Worm (Caenorhabditis elegans) whole organism, L1 larva: ENCODE measurements around the gene pqn-29.

Source experiments
- aly-2 ChIP-seq: fragments of 150-350 bp; optimal IDR thresholded peaks from 2 replicates; lab custom pipeline; 2014; ENCODE audit warnings: missing biosample characterization, missing genetic modification characterization
- ceh-90 ChIP-seq: sonication (generic microtip); optimal IDR thresholded peaks from 2 replicates; lab custom pipeline; 2016; ENCODE audit warnings: missing genetic modification characterization, missing compliant biosample characterization
- ces-1 ChIP-seq: fragments of 150-350 bp; optimal IDR thresholded peaks from 2 replicates; lab custom pipeline; 2014; ENCODE audit warnings: missing biosample characterization, missing genetic modification reagents, missing genetic modification characterization
- fkh-4 ChIP-seq: sonication (generic microtip); optimal IDR thresholded peaks from 2 replicates; lab custom pipeline; 2016; ENCODE audit warnings: missing compliant biosample characterization, missing genetic modification characterization, borderline replicate concordance
- lin-15B ChIP-seq: fragments of 150-350 bp; sonication (generic microtip); optimal IDR thresholded peaks from 3 replicates; lab custom pipeline; 2014; ENCODE audit warnings: missing biosample characterization, missing genetic modification characterization
- mdl-1 ChIP-seq, 2 experiments: fragments of 150-350 bp; optimal IDR thresholded peaks; 2 replicates each; lab custom pipeline; 2014 to 2017; ENCODE audit warnings: missing biosample characterization in 2 of 2, missing genetic modification characterization in 2 of 2, inconsistent platforms in 1 of 2
- nhr-20 ChIP-seq: sonication (generic microtip); optimal IDR thresholded peaks from 2 replicates; lab custom pipeline; 2016; ENCODE audit warnings: mild to moderate bottlenecking, missing genetic modification characterization, missing compliant biosample characterization
- nhr-28 ChIP-seq: fragments of 150-350 bp; optimal IDR thresholded peaks from 2 replicates; lab custom pipeline; 2014; ENCODE audit warnings: missing biosample characterization, missing genetic modification characterization
- nhr-76 ChIP-seq: sonication (generic microtip); optimal IDR thresholded peaks from 2 replicates; lab custom pipeline; 2017; ENCODE audit warnings: missing biosample characterization, missing genetic modification characterization
- nhr-90 ChIP-seq: sonication (generic microtip); optimal IDR thresholded peaks from 2 replicates; lab custom pipeline; 2016; ENCODE audit warnings: mild to moderate bottlenecking, missing genetic modification characterization, missing compliant biosample characterization; ENCODE audit not compliant: poor library complexity
- pqm-1 ChIP-seq: sonication (generic microtip); optimal IDR thresholded peaks from 3 replicates; lab custom pipeline; 2017; ENCODE audit warnings: missing biosample characterization, missing genetic modification characterization
- sup-37 ChIP-seq: fragments of 200-800 bp; sonication (Bioruptor generic); optimal IDR thresholded peaks from 2 replicates; lab custom pipeline; 2018; ENCODE audit warnings: mild to moderate bottlenecking, missing genetic modification characterization, missing compliant biosample characterization
- zip-4 ChIP-seq: fragments of 200-800 bp; sonication (Bioruptor generic); optimal IDR thresholded peaks from 2 replicates; lab custom pipeline; 2018; ENCODE audit warnings: mild to moderate bottlenecking, missing genetic modification characterization, moderate library complexity, missing compliant biosample characterization

DNA sequence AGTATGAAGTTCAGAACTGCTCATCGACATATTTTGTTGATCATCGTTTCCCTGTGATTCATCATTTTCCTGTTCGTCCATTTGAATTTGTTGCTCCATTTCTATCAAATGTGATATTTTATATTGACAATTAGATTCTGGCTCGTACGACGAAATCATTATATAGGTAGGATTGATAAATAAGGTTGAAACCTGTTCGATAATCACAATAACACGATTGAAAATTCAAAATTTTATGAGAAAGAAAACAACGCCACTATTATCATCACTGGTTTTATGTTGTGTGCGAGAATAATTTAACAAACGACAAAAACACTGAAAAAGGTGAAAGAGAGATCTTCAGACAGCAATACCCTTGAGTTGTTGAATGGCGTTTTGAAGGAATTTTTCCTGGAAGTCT lies 51.8 kb downstream of the pqn-29 start, which contains the start of gene apc-11:
- TF ChIP-seq zip-4 (GFP tag; lab: Kevin White, UChicago) = no peak
- no peak for TF ChIP-seq ces-1 (GFP tag; lab: Kevin White, UChicago)
- TF ChIP-seq nhr-90 (tag; lab: Kevin White, UChicago) = no peak
- TF ChIP-seq mdl-1 (tag; optimal IDR thresholded peaks at IDR 0.05; lab: Kevin White, UChicago) = no peak
- no peak for TF ChIP-seq ceh-90 (tag; lab: Kevin White, UChicago)
- no peak for TF ChIP-seq nhr-28
- TF ChIP-seq pqm-1 (tag; lab: Kevin White, UChicago) = no peak
- no peak for TF ChIP-seq nhr-76 (tag; lab: Kevin White, UChicago)
- TF ChIP-seq nhr-20 (tag; lab: Kevin White, UChicago) = no peak
- TF ChIP-seq lin-15B (tag; lab: Kevin White, UChicago) = no peak
- no peak for TF ChIP-seq sup-37 (GFP tag; lab: Kevin White, UChicago)
- no peak for TF ChIP-seq fkh-4 (tag; lab: Kevin White, UChicago)
- no peak for TF ChIP-seq aly-2
